Fruit fly (Drosophila melanogaster) ovary, adult (tissue): ENCODE data around the gene mTerf5.

Source experiments
- CG17801 ChIP-seq: fragments of 200-800 bp; optimal IDR thresholded peaks from 2 replicates; lab custom pipeline; 2019; ENCODE audit warnings: missing biosample characterization, mild to moderate bottlenecking, missing genetic modification characterization, moderate library complexity; ENCODE audit not compliant: partially characterized antibody

mTerf5 gene

DNA sequence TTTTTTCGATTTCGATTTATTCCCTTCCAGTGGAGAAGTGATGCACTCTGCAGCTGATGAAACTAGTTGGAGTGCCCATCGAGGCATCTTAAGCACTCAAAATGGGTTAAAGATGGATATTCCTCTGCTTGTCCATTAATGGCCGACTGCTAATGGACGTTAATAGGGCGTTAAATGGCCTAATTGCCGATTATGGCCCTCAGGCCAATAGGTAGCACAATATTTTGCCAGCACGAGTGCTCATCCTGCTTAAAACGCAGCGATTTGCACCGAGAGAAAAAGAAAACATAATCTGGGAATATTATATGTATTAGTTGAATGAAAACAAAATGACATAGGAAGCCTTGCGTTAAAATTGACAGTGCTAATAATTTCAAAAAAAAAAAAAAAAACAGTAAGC, 15.0 kb downstream of the mTerf5 start, which contains the start of gene CG44158:
Gene CG44158, plus strand, starts transcription at position 301 of the 400 bp plus-strand sequence.
- TF ChIP-seq CG17801 (GFP tag; lab: Kevin White, UChicago) = no peak

DNA sequence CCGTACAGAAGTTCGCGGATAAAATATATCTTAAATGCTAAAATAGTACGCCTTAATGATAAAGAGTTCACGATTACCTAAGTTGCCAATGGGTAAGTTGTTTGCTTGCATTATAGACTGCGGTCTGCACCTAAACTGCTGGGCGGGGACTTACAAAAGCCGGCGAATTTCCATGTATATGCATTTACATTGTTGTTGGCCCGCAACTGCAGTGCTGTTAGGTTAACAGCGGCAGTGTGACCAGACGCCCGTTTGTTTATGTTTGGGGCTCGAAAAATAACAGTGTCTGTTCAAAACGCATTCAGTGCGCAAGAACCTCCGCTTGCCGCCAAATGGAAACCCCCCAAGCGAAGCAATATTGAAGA, 23.6 kb downstream of the mTerf5 start:
- TF ChIP-seq CG17801 (GFP tag; lab: Kevin White, UChicago) = no peak

DNA sequence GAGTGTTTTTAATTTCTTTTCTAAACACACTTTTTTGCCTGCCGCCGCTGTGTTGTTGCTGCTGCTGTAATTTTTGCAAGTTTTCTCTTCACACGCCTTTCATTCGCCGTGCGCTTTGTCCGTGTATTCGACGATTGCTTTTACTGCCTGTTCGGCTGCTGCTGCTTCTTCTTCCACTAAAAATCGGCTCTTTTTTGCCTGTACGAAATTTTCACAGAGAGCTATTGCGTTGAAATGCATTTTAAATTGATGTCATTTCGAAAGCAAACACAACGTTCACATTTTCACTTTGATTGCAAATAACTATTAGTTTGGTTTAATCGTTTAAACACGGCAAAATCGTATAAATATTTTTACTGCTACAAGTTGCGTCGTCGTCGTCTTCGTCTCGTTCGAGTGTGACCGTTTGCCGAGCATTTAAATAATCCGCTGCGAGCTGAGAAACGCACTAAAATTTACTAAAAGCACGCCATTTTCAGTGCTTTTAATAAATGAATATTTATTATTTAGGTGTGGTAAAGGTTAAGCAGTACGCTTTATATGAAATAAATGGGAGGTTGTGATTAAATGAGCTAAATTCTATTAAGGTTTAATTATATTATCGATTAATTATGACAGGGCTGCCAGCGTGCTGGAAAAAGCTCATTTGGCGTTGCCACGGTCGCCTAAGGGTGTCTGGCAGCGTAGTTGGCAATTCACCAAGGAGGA, 24.2 kb downstream of the mTerf5 start, which contains the start of the genes Ssdp and CG7985:
Gene Ssdp, minus strand, starts transcription at position 419 of the 708 bp plus-strand sequence.
Gene CG7985, plus strand, starts transcription at position 681 of the 708 bp plus-strand sequence.
- TF ChIP-seq CG17801 (GFP tag; lab: Kevin White, UChicago) = no peak

DNA sequence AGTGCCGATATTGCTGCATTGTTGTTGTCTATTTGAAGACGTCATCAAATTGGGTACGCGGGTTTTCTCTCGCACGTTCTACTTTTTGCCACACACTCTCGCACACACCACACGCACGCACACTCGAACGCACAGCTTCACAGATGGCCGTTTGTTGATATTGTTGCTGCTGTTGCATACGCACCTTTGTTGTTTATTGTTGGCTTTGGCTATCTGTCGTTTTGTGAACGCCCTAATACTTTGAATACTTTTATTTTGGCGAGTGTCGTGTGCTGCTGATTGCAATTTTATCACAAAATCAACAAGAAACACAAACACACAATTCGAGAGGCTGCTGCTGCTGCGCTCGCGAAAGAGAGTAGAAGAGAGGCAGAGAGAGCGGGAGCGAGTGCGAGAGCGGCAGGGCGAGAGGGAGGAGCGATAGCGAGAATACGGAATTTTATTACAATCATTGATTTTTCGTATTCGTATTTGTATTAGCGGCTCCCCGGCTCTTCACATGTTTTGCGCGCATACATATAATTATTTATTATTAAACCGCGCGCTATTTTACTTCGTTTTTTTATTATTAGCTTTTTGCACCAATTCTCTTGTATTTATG, 24.9 kb downstream of the mTerf5 start:
- peak; percentile 61 for TF ChIP-seq CG17801 (GFP tag; lab: Kevin White, UChicago)

DNA sequence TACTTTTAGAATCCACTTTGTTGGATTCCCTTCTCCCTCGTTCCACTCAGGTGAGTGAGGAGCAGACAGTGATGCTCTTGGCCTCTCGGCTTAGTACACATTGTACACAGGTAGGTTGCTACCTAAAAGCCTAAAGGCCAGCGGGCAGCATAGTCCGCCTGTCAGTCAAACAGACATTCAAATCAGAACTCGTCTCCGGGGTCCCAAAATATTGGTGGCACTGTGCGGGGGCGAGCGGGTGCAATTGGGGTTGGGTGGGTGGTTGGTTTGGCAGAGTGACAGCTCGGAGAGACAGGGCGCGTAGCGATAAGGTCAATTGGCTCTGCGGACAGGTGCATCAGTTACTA, 25.7 kb downstream of the mTerf5 start:
- TF ChIP-seq CG17801 (GFP tag; lab: Kevin White, UChicago) = no peak

DNA sequence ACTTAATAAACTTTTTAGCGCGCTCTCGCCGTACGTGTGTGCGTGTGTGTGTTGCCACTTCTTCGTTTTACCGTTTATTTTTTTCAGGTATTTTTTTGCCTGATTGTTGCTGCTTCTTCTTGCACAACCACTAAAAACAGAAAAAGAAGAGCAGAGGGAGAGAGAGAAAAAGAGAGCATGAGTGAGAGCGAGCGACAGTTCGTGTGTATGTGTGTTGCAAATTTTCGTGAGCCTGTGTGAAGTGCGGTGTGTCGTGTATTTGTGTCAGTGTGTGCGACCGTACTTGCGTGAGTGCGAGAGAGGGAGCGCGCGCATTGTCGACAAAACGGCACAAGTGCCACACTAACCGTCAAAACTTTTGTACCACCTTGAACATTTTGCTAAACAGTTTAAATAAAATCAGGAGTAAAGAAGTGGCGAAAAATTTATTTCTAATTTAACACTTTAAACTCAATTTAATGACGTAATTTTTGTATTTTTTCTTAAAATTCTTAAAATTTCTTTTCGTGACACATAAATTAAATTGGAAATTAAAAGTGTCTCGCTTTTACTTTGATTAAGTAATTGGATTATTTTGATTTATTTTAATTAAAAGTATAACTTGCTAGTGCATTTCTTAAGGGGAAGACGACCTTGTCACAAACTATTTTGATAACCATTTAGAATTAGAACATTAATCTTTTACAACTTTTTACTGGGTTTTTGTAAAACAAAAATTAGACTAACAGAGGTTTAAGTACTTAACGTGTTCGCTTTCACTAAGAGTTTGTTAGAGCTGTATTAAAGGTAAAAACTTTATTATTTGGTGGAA, 26.3 kb downstream of the mTerf5 start:
- TF ChIP-seq CG17801 (GFP tag; lab: Kevin White, UChicago) = peak; percentile 93

DNA sequence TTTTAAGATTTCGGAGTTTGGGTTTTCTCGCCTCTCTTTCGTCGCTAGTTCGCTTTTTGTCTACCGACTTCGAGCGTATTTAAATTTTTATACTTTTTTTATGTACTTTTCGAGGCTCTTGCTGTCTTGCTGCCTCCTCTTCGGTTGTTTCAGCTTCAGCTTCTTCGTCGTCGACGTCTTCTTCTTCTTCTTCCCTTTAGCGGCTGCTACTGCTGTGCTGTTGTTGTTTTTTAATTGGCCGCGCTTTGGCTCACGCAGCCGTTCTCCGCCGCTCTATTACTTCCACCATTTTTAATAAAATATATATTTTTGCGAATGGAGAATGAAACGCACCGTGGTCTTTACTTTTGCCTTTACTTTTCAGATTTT, 26.9 kb downstream of the mTerf5 start:
- no peak for TF ChIP-seq CG17801 (GFP tag; lab: Kevin White, UChicago)

DNA sequence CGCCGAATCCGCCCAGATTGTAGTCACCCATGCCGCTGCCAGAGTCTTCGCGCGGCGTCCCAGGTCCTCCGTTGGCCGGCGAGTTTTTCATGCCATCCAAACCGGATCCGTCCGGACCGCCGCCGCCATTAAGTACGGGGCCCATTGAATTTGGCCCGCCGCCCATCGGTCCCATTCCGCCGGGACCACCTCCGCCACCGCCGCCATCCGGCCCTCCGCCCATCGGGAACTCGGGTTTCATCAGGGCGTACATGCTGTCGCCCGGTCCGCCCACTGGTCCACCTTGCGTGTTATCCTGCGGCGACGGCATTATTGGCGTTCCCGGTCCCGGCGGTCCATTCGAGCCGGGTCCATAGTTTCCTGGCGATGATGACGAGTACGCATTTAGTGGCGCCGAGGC, 28.2 kb downstream of the mTerf5 start:
- TF ChIP-seq CG17801 (GFP tag; lab: Kevin White, UChicago) = no peak

DNA sequence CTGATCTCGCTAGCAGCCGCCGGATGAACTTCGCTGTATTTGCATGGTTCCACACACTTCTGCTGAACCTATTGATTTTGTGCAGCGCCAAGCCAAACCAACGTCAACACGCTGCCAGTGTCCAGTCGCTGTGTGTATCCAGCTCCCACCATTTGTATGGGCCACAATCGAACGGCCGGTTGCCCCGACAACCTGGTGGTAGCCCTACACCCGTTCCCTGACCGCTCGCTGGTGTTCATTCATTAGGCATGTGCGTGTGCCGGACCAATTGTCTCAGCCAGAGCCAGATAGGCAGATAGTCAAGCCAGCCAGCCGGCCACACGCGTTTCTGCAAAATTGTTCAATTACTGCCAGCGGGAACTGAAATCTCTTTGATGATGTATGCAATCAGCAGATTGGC, 31.6 kb downstream of the mTerf5 start, which contains the start of gene CG14313:
Gene CG14313, minus strand, starts transcription at position 101 of the 400 bp plus-strand sequence.
- TF ChIP-seq CG17801 (GFP tag; lab: Kevin White, UChicago) = no peak

DNA sequence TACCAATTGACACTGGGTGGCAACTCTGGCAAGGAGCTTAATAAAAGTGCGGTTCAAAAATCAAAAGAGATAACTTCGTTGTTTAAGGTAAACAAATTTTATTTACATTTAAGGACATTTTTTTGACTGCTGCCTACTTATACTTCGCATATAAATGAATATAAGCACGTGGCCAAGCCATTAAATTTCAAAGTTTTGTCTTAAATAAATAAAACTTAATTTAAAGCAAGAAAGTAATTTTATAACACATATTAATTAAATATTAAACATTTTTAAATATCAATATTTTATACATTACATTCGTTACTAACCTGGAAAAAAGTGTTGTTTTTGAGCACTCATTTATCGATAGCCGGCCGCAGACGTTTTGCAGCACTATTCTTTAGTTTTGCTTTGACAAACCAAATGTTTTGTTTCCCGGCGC, 34.8 kb downstream of the mTerf5 start, which contains the start of the genes CG12321 and MED17:
Gene CG12321, minus strand, starts transcription at position 6 of the 424 bp plus-strand sequence.
Gene MED17, plus strand, starts transcription at position 371 of the 424 bp plus-strand sequence.
- TF ChIP-seq CG17801 (GFP tag; lab: Kevin White, UChicago) = peak; percentile 85

DNA sequence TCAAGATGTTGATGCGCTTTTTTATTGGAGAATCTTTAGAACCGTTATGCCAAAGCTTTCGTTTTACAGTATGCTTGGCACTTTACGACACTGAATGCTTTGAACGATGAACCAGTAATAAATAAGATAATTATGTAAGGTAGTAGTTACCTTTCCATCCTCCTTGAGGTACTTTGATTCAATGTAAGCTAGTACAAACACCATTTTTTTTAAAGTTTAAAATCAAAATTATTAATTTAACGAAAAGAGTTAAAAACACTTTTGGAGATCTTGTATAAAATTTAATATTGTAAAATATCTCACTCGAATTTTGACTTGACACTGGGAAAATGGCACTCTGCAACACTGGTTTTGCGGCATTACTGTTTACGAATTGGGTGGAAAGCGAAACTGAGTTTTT, 38.1 kb downstream of the mTerf5 start, which contains the start of the genes Arp5 and CG7208:
Gene Arp5, plus strand, starts transcription at position 114 of the 400 bp plus-strand sequence.
Gene CG7208, minus strand, starts transcription at position 331 of the 400 bp plus-strand sequence.
- TF ChIP-seq CG17801 (GFP tag; lab: Kevin White, UChicago) = peak; percentile 86

DNA sequence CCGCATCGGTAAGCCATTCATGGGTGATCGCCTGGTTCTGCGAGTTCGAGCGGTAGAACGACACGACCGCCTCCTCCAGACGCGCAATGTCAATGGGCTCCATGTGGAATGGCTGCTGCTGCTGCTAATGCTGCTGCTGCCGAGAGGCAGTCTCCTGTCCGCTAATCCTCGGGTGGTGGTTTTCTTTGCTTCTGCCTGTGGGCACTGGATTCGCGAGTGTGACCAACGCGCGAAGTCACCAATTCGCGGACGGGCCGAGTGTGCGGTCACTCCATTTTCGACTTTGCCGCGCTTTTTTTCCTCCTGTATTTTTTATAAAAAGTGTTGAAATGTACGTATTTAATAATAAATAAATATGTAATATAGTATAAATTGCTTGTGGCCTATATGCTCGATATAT, 40.2 kb downstream of the mTerf5 start, which contains the start of gene cdm:
Gene cdm, minus strand, starts transcription at position 236 of the 400 bp plus-strand sequence.
- TF ChIP-seq CG17801 (GFP tag; lab: Kevin White, UChicago) = peak; percentile 2

DNA sequence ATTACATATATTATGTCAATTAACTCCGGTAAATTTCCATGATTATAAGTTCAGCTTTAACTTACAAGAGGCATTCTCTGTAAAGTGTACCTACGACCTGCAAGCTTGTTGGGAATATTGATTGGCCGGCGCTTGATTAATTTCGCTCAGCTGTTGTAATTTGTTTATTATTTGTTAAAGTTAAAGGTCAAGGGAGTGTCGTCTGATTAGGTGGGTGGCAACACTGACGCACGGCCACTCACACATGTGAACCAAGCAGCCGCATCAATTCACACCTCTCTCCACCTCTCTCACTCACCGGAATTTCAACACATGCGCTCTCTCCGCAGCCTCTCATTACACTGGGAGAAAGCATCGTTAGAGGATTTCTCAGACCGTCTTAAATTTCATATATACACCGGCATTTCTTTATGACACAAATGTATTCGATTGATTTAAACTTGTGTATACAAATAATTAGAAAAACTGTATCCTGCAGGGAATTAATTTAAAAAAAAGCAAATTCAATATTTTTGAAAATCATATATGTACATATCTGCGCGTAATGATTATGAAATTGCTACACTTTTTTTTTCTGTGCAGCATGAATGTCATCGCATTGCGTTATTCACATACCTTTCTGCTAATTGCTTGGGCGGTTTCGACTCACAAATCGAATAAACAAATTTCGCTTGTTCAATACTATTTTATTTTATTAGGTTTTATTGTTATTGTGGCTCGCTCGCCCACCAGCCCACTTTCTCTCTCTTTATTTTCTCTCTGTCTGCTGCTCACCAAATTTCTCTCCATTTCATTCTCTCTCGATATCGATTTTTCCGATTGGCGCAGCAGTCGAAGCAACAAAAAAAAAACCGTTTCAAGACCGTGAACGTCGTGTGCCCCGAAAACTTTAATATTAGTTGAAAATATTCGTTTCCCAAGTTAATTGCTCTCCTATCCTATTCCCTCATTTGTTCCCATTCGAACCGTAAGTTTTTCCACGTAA, 51.2 kb downstream of the mTerf5 start:
- peak; percentile 75 for TF ChIP-seq CG17801 (GFP tag; lab: Kevin White, UChicago)
